Fruit fly (Drosophila melanogaster) Kc167 (cell line): ENCODE data around the gene Cp110.

Experiments used
- Myc ChIP-seq: fragments of >200 bp; optimal IDR thresholded peaks from 2 replicates; lab custom pipeline; 2017; ENCODE audit warnings: missing external identifiers
- Sin3A ChIP-seq: fragments of >200 bp; optimal IDR thresholded peaks from 2 replicates; lab custom pipeline; 2018; ENCODE audit warnings: missing external identifiers
- h ChIP-seq: fragments of >200 bp; optimal IDR thresholded peaks from 3 replicates; lab custom pipeline; 2018; ENCODE audit warnings: missing external identifiers
- insv ChIP-seq: fragments of >200 bp; optimal IDR thresholded peaks from 3 replicates; lab custom pipeline; 2018; ENCODE audit warnings: missing external identifiers
- psq ChIP-seq: fragments of >200 bp; optimal IDR thresholded peaks from 2 replicates; lab custom pipeline; 2017; ENCODE audit warnings: missing external identifiers
- ttk ChIP-seq: sonication (Bioruptor generic); optimal IDR thresholded peaks from 2 replicates; lab custom pipeline; 2017; ENCODE audit warnings: missing external identifiers

dm6 chrX:22481131-22481530 lies 751 bp upstream of the Cp110 start:
- no peak for TF ChIP-seq psq (lab: Kevin White, UChicago)
- TF ChIP-seq insv (lab: Kevin White, UChicago), result no peak
- TF ChIP-seq ttk (lab: Kevin White, UChicago), result no peak
- no peak for TF ChIP-seq h
- no peak for TF ChIP-seq Sin3A (lab: Kevin White, UChicago)
- no peak for TF ChIP-seq Myc (lab: Kevin White, UChicago)
